Fruit fly (Drosophila melanogaster): ENCODE results near the gene CG4332.
A peak's percentile ranks its signal among the peaks of the same experiment; 100 is the strongest.
"Not testable (repeated sequence)": the region's sequence is repeated elsewhere in the genome, so short reads cannot be mapped to it uniquely, and the experiment has no call there.

Gene CG4332

DNA sequence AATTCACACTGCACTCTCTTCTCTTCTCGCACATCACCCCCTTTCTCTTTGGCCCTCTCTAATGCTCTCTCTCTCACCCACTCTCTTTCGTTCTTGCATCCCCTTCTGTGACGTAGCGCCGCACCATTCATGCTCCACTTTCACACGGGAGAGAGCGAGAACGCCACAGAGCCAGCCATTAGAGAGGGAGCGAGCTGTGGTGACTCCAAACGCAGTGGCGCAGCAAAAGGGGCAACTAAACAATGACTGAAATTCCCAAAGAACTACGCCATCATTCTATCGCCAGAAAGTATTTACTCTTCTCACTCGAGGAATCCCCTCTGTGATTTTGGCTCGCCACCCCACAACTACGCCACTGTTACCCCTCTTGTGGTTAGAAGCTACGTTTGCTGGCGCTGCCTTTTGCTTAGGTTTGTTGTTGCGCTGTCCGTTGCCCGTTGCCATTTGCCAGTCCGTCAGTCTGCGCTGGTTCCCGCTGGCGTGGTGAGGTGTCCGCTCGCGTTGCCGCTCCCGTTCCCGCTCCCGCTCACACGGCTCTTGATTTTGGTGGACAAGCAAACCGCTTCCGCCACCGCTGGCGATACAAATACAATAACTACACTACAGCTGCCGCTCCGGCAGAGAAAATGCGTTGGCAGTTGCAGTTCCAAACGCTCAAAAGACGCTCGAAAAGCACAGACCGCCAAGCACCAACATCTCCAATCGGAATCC is 23.6 kb upstream of the CG4332 start:
- peak; percentile 95 for TF ChIP-seq CG17801 (GFP tag; optimal IDR thresholded peaks at IDR 0.05; ENCODE audit: partially characterized antibody)

DNA sequence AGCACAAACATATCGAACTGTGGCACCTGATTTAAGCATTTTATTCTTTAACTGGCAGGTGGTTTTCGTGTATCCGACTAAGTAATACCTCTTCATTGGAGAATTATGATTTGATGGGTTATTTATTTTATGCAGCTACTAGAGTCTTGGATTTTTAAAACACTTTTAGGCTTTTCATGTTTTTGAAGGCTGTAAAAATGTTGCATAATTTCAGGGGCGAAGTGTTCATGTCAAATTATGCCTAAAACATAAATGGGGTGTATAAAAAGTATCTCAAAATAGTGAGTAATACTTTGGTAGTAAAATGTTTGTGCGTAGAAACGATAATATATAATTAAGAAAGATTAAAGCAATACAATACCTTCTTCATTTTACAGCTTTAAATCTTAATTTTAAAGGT is 20.0 kb upstream of the CG4332 start:
- no peak for TF ChIP-seq CG17801 (GFP tag; optimal IDR thresholded peaks at IDR 0.05; ENCODE audit: partially characterized antibody)

DNA sequence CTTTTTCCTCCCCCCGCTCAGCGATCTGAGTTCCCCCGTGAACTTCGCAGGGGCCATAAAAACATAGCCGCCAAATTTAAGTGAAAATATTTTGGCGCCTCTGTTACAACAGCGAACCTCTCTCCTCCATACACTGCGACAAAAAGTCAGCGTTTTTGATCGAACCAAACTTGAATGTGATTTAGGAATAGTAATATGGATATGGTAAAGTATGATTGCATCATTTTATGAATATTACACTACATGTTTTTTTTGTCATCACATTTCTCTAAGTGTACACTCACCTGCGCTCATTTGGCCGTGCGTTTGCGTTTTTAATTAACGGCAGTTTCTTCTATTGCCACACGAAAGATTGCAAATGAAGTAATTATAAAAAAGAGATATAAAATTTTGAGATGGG is 19.1 kb upstream of the CG4332 start:
- no peak for TF ChIP-seq CG17801 (GFP tag; optimal IDR thresholded peaks at IDR 0.05; ENCODE audit: partially characterized antibody)

DNA sequence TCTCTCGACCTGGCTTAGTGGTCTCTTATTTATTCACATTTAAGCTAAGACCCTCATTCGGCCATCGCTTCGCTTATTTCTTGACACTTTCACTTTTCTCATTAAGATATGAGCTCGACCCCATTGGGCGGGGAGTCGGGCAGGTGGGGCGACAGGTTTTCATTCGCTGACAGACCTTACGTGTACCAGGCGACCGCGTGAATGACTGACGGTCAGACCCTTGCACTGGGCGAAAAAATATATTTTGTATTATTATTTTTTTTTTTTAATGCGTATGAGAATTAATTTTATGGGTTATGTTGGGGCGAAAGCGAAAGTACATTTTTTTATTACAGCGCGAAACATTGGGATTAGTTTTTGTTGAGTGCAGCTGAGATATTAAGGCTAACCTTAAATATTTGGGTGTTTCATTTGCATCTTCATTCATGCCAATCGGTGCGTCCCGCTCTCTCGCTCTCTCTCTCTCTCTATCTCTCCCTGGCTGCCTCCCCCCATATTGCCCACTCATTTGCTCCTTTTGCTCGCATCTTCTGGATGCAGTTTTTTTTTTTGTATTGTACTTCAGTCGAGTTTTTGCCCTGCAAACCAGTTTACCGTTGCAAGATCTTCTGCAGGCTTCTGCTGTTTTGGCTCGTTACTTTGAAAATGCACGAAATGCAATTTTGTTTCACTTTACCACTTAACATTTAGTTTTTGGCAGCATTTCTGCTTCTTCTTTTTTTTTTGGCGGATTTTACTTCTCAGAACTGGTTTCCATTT is 17.7 kb upstream of the CG4332 start:
- TF ChIP-seq CG17801 (GFP tag; optimal IDR thresholded peaks at IDR 0.05; ENCODE audit: partially characterized antibody): no peak

DNA sequence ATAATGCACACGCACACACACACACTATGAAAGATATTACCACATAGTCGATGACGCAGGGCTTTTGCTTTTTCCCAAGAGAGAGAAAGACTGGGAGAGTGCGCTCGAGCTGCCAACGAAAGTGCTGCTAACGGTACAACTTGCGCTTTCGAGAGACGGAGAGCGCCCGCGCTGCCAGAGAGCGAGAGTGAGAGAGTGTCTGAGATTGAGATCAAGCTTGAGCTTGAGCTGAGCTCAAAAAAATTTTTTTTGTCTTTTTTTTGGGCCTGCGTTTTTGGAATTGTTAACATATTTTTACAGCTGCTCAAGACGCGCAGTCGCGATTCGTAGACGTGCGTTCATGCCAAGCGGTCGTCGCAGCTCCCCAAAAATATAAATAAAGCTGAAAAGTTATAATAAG is 16.0 kb upstream of the CG4332 start, which contains the start of gene CG32645:
Gene CG32645, plus strand, starts transcription at position 313 of the 400 bp plus-strand sequence.
- no peak for TF ChIP-seq CG17801 (GFP tag; optimal IDR thresholded peaks at IDR 0.05; ENCODE audit: partially characterized antibody)

DNA sequence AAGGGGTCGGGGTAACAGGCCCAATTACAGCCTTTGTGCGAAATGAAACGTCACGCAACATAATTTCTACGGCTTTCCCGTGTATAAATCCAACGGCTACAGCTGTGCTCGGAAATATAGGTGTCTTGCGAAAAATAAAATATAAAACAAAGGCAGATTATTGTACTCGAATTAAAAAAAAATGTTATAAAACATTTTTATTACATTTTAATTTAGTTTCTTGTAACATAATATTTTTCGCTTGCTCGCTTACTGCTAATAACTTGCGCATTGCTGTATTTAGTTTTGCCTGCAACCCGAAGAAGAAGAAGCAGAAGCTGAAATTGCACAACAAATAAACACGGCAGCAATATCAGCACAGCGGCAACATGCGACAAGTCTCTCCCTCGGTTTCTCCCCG is 11.7 kb upstream of the CG4332 start:
- TF ChIP-seq CG17801 (GFP tag; optimal IDR thresholded peaks at IDR 0.05; ENCODE audit: partially characterized antibody): no peak

DNA sequence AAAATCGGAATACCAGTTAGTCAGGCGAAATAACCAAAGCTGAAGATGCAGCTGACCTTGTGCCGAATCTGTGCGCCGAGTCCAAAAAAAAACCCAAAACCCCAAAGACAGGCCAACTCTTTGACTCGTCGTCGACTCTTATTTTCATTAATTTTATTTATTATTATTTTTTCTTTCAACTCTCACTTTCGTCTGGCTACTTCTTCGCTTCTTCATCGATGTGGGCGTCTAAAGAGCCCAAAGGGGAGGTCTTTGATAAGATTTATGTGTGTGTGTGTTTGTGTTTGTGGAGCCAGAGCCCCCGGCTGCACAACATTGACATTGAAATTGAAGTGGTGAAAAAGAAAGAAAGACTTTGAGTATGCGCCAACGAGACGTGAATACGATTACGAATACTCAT is 9.0 kb upstream of the CG4332 start:
- TF ChIP-seq CG17801 (GFP tag; optimal IDR thresholded peaks at IDR 0.05; ENCODE audit: partially characterized antibody): no peak

DNA sequence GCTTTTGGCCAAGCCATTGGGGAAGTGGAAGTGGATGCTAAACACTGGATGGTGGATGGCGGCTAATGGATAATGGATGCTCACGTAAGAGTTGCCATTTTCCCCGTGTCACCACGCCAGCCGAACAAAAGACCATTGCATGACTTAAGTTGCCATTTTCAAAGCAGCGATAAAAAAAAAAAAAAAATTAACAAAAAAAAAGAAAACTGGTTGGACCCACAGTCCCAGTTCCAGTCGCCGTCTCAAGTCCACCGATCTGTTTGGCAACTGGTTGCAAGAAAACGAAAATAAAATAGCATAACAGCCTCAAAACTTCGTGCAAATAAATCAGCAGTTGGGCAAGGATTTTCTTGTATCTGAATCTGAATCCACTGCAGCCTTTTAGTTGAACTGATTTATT is 5.8 kb upstream of the CG4332 start:
- TF ChIP-seq CG17801 (GFP tag; optimal IDR thresholded peaks at IDR 0.05; ENCODE audit: partially characterized antibody): no peak

DNA sequence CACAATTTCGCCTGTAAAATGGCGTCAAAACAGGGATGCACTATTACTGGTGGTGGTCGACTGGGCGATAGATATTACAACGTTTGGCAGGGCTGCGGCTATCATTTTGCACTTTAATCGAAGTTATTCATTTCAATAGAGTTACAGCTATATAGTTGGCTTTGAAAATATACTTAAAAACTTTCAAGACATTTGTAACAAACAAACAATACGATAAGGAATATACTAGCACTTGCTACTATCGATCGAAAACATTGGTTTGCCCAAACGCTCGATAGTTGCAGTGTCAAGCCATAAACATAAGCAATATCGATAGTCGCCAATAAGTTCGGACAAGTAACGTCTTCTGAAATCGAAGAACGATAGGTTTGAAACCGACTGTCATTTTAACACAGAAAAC is 4.6 kb downstream of the CG4332 start, which contains the start of the genes Bap60 and CG12096:
Gene Bap60, minus strand, starts transcription at position 28 of the 400 bp plus-strand sequence.
Gene CG12096, plus strand, starts transcription at position 124 of the 400 bp plus-strand sequence.
- peak; percentile 86 for TF ChIP-seq CG17801 (GFP tag; optimal IDR thresholded peaks at IDR 0.05; ENCODE audit: partially characterized antibody)

DNA sequence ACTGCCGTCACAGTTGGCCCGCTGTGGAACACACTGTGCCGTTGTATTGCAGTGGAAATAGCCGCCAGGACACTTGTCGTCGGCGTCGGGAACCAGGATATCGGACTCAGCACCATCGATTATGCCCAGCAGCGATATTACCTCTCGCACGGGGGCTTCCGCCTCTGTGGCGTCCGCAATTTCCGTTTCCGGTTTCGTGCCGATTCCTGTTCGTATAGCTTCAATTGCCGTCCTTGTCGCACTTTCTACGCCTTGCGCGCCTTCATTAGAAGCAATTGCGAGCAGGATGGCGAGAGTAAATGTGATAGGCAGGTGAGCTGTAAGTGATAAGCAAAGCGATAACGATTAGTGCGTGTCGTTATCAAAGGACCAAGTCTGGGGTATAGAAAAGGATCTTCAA is 18.0 kb downstream of the CG4332 start:
- no peak for TF ChIP-seq CG17801 (GFP tag; optimal IDR thresholded peaks at IDR 0.05; ENCODE audit: partially characterized antibody)

DNA sequence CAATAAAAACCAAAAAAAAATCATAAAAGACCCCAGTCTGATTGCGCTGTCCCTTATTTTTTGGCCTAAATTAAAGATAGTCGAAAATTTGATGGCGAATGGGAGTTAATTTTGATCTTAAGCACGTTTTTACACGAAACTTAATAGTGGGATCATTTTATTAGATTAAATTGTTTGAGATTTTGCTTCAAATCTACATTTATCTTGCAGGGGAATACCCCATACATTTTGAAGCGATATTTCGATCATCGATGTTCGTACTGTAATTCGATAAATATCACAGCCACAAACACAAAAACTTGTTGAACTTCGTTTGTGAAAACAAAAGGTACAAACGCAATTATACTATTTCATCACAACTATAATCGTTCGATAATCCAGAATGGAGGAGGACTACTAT is 22.9 kb downstream of the CG4332 start, which contains the start of gene CG32640:
Gene CG32640, plus strand, starts transcription at position 286 of the 400 bp plus-strand sequence.
- TF ChIP-seq CG17801 (GFP tag; optimal IDR thresholded peaks at IDR 0.05; ENCODE audit: partially characterized antibody): not testable (repeated sequence)

DNA sequence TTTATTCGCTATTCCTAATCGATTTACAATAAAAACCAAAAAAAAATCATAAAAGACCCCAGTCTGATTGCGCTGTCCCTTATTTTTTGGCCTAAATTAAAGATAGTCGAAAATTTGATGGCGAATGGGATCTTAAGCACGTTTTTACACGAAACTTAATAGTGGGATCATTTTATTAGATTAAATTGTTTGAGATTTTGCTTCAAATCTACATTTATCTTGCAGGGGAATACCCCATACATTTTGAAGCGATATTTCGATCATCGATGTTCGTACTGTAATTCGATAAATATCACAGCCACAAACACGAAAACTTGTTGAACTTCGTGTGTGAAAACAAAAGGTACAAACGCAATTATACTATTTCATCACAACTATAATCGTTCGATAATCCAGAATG is 29.3 kb downstream of the CG4332 start, which contains the start of gene CG32641:
Gene CG32641, plus strand, starts transcription at position 301 of the 400 bp plus-strand sequence.
- TF ChIP-seq CG17801 (GFP tag; optimal IDR thresholded peaks at IDR 0.05; ENCODE audit: partially characterized antibody): not testable (repeated sequence)

DNA sequence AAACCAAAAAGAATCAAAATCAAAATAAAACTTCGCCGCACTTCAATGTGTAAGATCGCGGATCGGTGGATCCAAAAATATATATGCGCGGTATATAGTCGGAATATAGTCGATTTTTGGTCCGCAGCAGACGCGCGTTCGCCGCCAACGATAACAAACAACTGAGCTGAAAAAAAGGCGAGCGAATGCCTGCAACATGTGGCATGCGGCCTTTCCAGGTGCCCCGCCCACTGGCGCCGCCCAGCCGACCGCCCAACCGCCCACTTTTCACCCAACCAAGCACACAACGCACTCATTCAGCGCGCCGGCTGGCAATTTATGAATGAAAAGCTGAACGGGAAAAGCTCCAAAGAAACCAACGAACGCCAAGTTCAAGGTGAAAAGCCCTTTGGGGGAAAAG is 34.2 kb downstream of the CG4332 start, which contains the start of gene Lgr4:
Gene Lgr4, minus strand, starts transcription at position 133 of the 400 bp plus-strand sequence.
- TF ChIP-seq CG17801 (GFP tag; optimal IDR thresholded peaks at IDR 0.05; ENCODE audit: partially characterized antibody): no peak

DNA sequence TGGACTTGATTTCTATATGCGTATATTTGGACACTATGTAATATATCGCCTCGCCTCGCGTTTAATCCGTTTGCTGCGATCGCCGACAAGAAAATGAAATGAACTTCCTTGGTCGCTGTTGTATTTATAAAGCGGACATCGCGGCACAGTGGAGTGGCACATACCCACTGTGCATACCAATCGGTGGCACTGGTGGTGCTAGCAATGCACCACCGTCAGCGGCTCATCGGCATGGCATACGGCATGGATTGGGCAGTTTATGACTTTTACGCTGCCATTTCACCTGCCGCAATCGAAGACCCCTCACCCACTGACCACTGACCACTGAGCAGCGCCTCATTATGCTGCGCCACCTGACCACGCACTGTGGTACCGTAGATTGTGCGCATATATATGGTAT is 36.9 kb downstream of the CG4332 start, which contains the start of gene CG12723:
Gene CG12723, minus strand, starts transcription at position 101 of the 400 bp plus-strand sequence.
- no peak for TF ChIP-seq CG17801 (GFP tag; optimal IDR thresholded peaks at IDR 0.05; ENCODE audit: partially characterized antibody)

DNA sequence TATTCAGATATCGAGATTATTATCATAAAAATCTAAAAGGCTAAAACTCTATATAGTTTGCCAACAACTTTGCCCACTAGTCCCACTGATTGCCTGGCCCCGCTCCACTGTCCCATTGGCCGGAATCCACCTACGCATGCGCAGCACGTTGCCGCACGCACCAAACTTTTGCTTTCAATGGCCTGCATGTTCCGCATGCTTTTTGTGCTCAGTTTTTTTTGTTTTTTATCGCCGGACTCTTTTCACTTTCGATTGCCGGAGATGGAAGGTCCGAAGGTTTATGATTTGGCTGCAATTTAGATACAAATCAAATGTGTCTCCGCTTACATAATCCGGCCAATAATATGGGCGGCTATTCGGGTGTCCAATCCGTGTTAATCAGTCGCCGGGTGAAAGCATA is 37.4 kb downstream of the CG4332 start:
- no peak for TF ChIP-seq CG17801 (GFP tag; optimal IDR thresholded peaks at IDR 0.05; ENCODE audit: partially characterized antibody)

DNA sequence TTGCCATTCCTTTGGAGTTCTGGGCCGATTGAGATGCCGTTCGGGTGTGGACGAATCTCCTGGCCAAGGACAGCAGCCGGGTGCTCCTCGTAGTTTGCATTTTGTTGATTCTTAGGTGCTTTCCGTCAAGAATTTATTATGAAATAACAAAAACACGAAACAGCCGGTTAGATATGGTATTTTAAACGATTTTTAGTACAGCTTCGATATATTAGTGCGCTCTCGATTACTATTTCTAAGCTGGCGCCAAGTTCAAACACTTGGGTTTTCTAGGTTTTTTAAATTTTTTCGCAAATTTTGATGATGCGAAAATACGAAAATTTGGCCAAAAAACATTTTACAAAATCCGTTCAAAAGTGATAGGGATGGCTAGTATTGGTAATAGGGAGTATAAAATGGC is 39.4 kb downstream of the CG4332 start, which contains the start of gene Coq5:
Gene Coq5, minus strand, starts transcription at position 303 of the 400 bp plus-strand sequence.
- no peak for TF ChIP-seq CG17801 (GFP tag; optimal IDR thresholded peaks at IDR 0.05; ENCODE audit: partially characterized antibody)
